Fruit fly (Drosophila melanogaster) whole organism, embryonic: ENCODE results near the gene Seipin.

ENCODE experiments used
- Bgb ChIP-seq: fragments of 200-800 bp; sonication (Bioruptor generic); IDR thresholded peaks from 2 replicates; pipeline ENCODE4 v1.3.6; 2022; ENCODE audit warnings: missing biosample characterization, missing genetic modification characterization; ENCODE audit not compliant: partially characterized antibody
- CG10366 ChIP-seq: fragments of 200-800 bp; sonication (Bioruptor generic); IDR thresholded peaks from 2 replicates; pipeline ENCODE4 v1.3.6; 2022; ENCODE audit warnings: missing biosample characterization, missing genetic modification characterization
- CG10654 ChIP-seq: fragments of 200-800 bp; sonication (Bioruptor generic); optimal IDR thresholded peaks from 2 replicates; lab custom pipeline; 2016; ENCODE audit warnings: missing biosample characterization, missing genetic modification characterization
- CG10959 ChIP-seq: fragments of 200-800 bp; sonication (Bioruptor generic); IDR thresholded peaks from 2 replicates; pipeline ENCODE4 v1.3.6; 2022; ENCODE audit warnings: missing biosample characterization, missing genetic modification characterization
- CG11093 ChIP-seq: fragments of 200-800 bp; sonication (Bioruptor generic); IDR thresholded peaks from 3 replicates; pipeline ENCODE4 v1.3.6; 2022; ENCODE audit warnings: missing biosample characterization, missing genetic modification characterization
- CG11504 ChIP-seq: fragments of 200-800 bp; sonication (Bioruptor generic); optimal IDR thresholded peaks from 3 replicates; lab custom pipeline; 2019; ENCODE audit warnings: missing biosample characterization, mild to moderate bottlenecking, missing genetic modification characterization, moderate library complexity
- CG11695 ChIP-seq: fragments of 200-800 bp; sonication (Bioruptor generic); IDR thresholded peaks from 3 replicates; pipeline ENCODE4 v1.3.6; 2022; ENCODE audit warnings: missing biosample characterization, missing genetic modification characterization
- CG12391 ChIP-seq: fragments of 200-800 bp; sonication (Bioruptor generic); optimal IDR thresholded peaks from 3 replicates; lab custom pipeline; 2018; ENCODE audit warnings: missing biosample characterization, mild to moderate bottlenecking, missing genetic modification characterization, moderate library complexity
- CG13894 ChIP-seq: fragments of 200-800 bp; sonication (Bioruptor generic); optimal IDR thresholded peaks from 3 replicates; lab custom pipeline; 2018; ENCODE audit warnings: missing biosample characterization, mild to moderate bottlenecking, missing genetic modification characterization, moderate library complexity
- CG15601 ChIP-seq: fragments of 200-800 bp; sonication (Bioruptor generic); optimal IDR thresholded peaks from 3 replicates; lab custom pipeline; 2019; ENCODE audit warnings: missing biosample characterization, mild to moderate bottlenecking, missing genetic modification characterization, moderate library complexity
- CG1602 ChIP-seq: fragments of 200-800 bp; sonication (Bioruptor generic); optimal IDR thresholded peaks from 3 replicates; lab custom pipeline; 2016; ENCODE audit warnings: missing biosample characterization, missing genetic modification characterization
- CG16813 ChIP-seq: fragments of 200-800 bp; sonication (Bioruptor generic); IDR thresholded peaks from 3 replicates; pipeline ENCODE4 v1.3.6; 2022; ENCODE audit warnings: missing biosample characterization, missing genetic modification characterization; ENCODE audit not compliant: partially characterized antibody
- CG18619 ChIP-seq: fragments of 200-800 bp; sonication (Bioruptor generic); optimal IDR thresholded peaks from 3 replicates; lab custom pipeline; 2017; ENCODE audit warnings: missing biosample characterization, mild to moderate bottlenecking, missing genetic modification characterization
- CG31365 ChIP-seq: fragments of 200-800 bp; sonication (Bioruptor generic); optimal IDR thresholded peaks from 2 replicates; lab custom pipeline; 2018; ENCODE audit warnings: missing biosample characterization, mild to moderate bottlenecking, missing genetic modification characterization
- CG34224 ChIP-seq: fragments of 200-800 bp; sonication (Bioruptor generic); IDR thresholded peaks from 3 replicates; pipeline ENCODE4 v1.3.6; 2022; ENCODE audit warnings: missing biosample characterization, missing genetic modification characterization; ENCODE audit not compliant: partially characterized antibody
- CG4424 ChIP-seq: fragments of 200-800 bp; sonication (Bioruptor generic); optimal IDR thresholded peaks from 3 replicates; lab custom pipeline; 2016; ENCODE audit warnings: missing biosample characterization, missing genetic modification characterization
- CG6254 ChIP-seq: fragments of 200-800 bp; sonication (Bioruptor generic); optimal IDR thresholded peaks from 3 replicates; lab custom pipeline; 2017; ENCODE audit warnings: mild to moderate bottlenecking, missing biosample characterization, missing genetic modification reagents, missing genetic modification characterization
- CG6813 ChIP-seq: fragments of 200-800 bp; sonication (Bioruptor generic); optimal IDR thresholded peaks from 2 replicates; lab custom pipeline; 2017; ENCODE audit warnings: missing biosample characterization, missing genetic modification characterization, mild to moderate bottlenecking, moderate library complexity, missing genetic modification reagents
- CG7357 ChIP-seq: fragments of 200-800 bp; sonication (Bioruptor generic); IDR thresholded peaks from 3 replicates; pipeline ENCODE4 v1.3.6; 2022; ENCODE audit warnings: missing biosample characterization, missing genetic modification characterization
- CG7372 ChIP-seq: fragments of 200-800 bp; sonication (Bioruptor generic); IDR thresholded peaks from 2 replicates; pipeline ENCODE4 v1.3.6; 2022; ENCODE audit warnings: missing biosample characterization, missing genetic modification characterization
- CG8388 ChIP-seq: fragments of 200-800 bp; sonication (Bioruptor generic); optimal IDR thresholded peaks from 2 replicates; lab custom pipeline; 2019; ENCODE audit warnings: missing biosample characterization, mild to moderate bottlenecking, missing genetic modification characterization, moderate library complexity
- Dad ChIP-seq: fragments of 200-800 bp; sonication (Bioruptor generic); optimal IDR thresholded peaks from 3 replicates; lab custom pipeline; 2016; ENCODE audit warnings: missing biosample characterization, missing genetic modification characterization
- E2f2 ChIP-seq: fragments of 200-800 bp; sonication (Bioruptor generic); IDR thresholded peaks from 2 replicates; pipeline ENCODE4 v1.3.6; 2022; ENCODE audit warnings: missing biosample characterization, missing genetic modification characterization
- Elba2 ChIP-seq: fragments of 200-800 bp; sonication (Bioruptor generic); optimal IDR thresholded peaks from 3 replicates; lab custom pipeline; 2016; ENCODE audit warnings: missing biosample characterization, missing genetic modification characterization
- HmgD ChIP-seq: fragments of 200-800 bp; sonication (Bioruptor generic); optimal IDR thresholded peaks from 3 replicates; lab custom pipeline; 2016; ENCODE audit warnings: missing biosample characterization, missing genetic modification characterization
- HmgZ ChIP-seq: fragments of 200-800 bp; sonication (Bioruptor generic); optimal IDR thresholded peaks from 2 replicates; lab custom pipeline; 2018; ENCODE audit warnings: missing biosample characterization, mild to moderate bottlenecking, missing genetic modification characterization
- Hmx ChIP-seq: fragments of 200-800 bp; sonication (Bioruptor generic); optimal IDR thresholded peaks from 2 replicates; lab custom pipeline; 2016; ENCODE audit warnings: missing biosample characterization, missing genetic modification characterization
- Hsf ChIP-seq: fragments of 200-800 bp; sonication (Bioruptor generic); optimal IDR thresholded peaks from 3 replicates; lab custom pipeline; 2016; ENCODE audit warnings: missing biosample characterization, missing genetic modification characterization
- Max ChIP-seq: fragments of 200-800 bp; sonication (Bioruptor generic); optimal IDR thresholded peaks from 2 replicates; lab custom pipeline; 2016; ENCODE audit warnings: missing biosample characterization, mild to moderate bottlenecking, missing genetic modification characterization
- NFAT ChIP-seq: fragments of 200-800 bp; sonication (Bioruptor generic); IDR thresholded peaks from 2 replicates; pipeline ENCODE4 v1.3.6; 2022; ENCODE audit warnings: missing biosample characterization, missing genetic modification characterization
- Neu2 ChIP-seq: fragments of 200-800 bp; sonication (Bioruptor generic); optimal IDR thresholded peaks from 3 replicates; lab custom pipeline; 2016; ENCODE audit warnings: missing biosample characterization, missing genetic modification characterization, borderline replicate concordance
- Pdp1 ChIP-seq, 2 experiments: fragments of 200-800 bp; sonication (Bioruptor generic); optimal IDR thresholded peaks; 3 replicates each; lab custom pipeline; 2016; ENCODE audit warnings: missing biosample characterization in 2 of 2, missing genetic modification characterization in 2 of 2, mild to moderate bottlenecking in 1 of 2, moderate library complexity in 1 of 2
- Usf ChIP-seq: fragments of 200-800 bp; sonication (Bioruptor generic); optimal IDR thresholded peaks from 2 replicates; lab custom pipeline; 2017; ENCODE audit warnings: missing genotype, missing biosample characterization, missing genetic modification characterization
- bcd ChIP-seq: fragments of 200-800 bp; sonication (Bioruptor generic); optimal IDR thresholded peaks from 2 replicates; lab custom pipeline; 2017; ENCODE audit warnings: missing biosample characterization, mild to moderate bottlenecking, missing genetic modification characterization
- fu2 ChIP-seq: fragments of 200-800 bp; sonication (Bioruptor generic); optimal IDR thresholded peaks from 2 replicates; lab custom pipeline; 2016; ENCODE audit warnings: missing biosample characterization, missing genetic modification characterization
- gcm2 ChIP-seq: fragments of 200-800 bp; sonication (Bioruptor generic); optimal IDR thresholded peaks from 2 replicates; lab custom pipeline; 2016; ENCODE audit warnings: missing biosample characterization, missing genetic modification characterization
- gsb-n ChIP-seq: fragments of 200-800 bp; sonication (Bioruptor generic); optimal IDR thresholded peaks from 3 replicates; lab custom pipeline; 2018; ENCODE audit warnings: missing biosample characterization, mild to moderate bottlenecking, missing genetic modification characterization
- gt ChIP-seq: fragments of 200-800 bp; sonication (Bioruptor generic); IDR thresholded peaks from 2 replicates; pipeline ENCODE4 v1.3.6; 2022; ENCODE audit warnings: missing biosample characterization, missing genetic modification characterization
- hkb ChIP-seq, 2 experiments: fragments of 200-800 bp in 1 of 2; fragments of >200 bp in 1 of 2; sonication (Bioruptor generic) in 1 of 2; IDR thresholded peaks in 1 of 2; optimal IDR thresholded peaks in 1 of 2; 2 replicates each; pipeline versions ENCODE4 v1.3.6 to Lab custom; 2017 to 2022; ENCODE audit warnings: missing biosample characterization in 1 of 2, missing genetic modification characterization in 1 of 2
- hth ChIP-seq: fragments of >200 bp; optimal IDR thresholded peaks from 2 replicates; lab custom pipeline; 2017; ENCODE audit warnings: inconsistent platforms
- lov ChIP-seq, 2 experiments: fragments of 200-800 bp in 1 of 2; fragments of >200 bp in 1 of 2; sonication (Bioruptor generic) in 1 of 2; IDR thresholded peaks in 1 of 2; optimal IDR thresholded peaks in 1 of 2; 2 replicates in 1 of 2; 3 replicates in 1 of 2; pipeline versions ENCODE4 v1.3.6 to Lab custom; 2017 to 2022; ENCODE audit warnings: missing biosample characterization in 1 of 2, missing genetic modification characterization in 1 of 2
- mld ChIP-seq: fragments of 200-800 bp; sonication (Bioruptor generic); IDR thresholded peaks from 3 replicates; pipeline ENCODE4 v1.3.6; 2022; ENCODE audit warnings: missing biosample characterization, missing genetic modification characterization; ENCODE audit not compliant: partially characterized antibody
- ranshi ChIP-seq: fragments of 200-800 bp; sonication (Bioruptor generic); IDR thresholded peaks from 2 replicates; pipeline ENCODE4 v1.3.6; 2022; ENCODE audit warnings: missing biosample characterization, missing genetic modification characterization
- sens ChIP-seq: fragments of 200-800 bp; sonication (Bioruptor generic); peaks from one replicate; lab custom pipeline; 2016; ENCODE audit warnings: missing biosample characterization, missing genetic modification characterization
- seq ChIP-seq: fragments of 200-800 bp; sonication (Bioruptor generic); IDR thresholded peaks from 2 replicates; pipeline ENCODE4 v1.3.6; 2022; ENCODE audit warnings: missing biosample characterization, missing genetic modification characterization
- ssp ChIP-seq: fragments of 200-800 bp; sonication (Bioruptor generic); IDR thresholded peaks from 2 replicates; pipeline ENCODE4 v1.3.6; 2022; ENCODE audit warnings: missing biosample characterization, missing genetic modification characterization
- toy ChIP-seq: fragments of 200-800 bp; sonication (Bioruptor generic); IDR thresholded peaks from 2 replicates; pipeline ENCODE4 v1.3.6; 2022; ENCODE audit warnings: missing biosample characterization, missing genetic modification characterization
- twi ChIP-seq: fragments of 200-800 bp; optimal IDR thresholded peaks from 2 replicates; lab custom pipeline; 2019; ENCODE audit warnings: missing biosample characterization, mild to moderate bottlenecking, missing genetic modification characterization, moderate library complexity
- zfh1 ChIP-seq: fragments of 200-800 bp; sonication (Bioruptor generic); IDR thresholded peaks from 3 replicates; pipeline ENCODE4 v1.3.6; 2022; ENCODE audit warnings: missing biosample characterization, missing genetic modification characterization

Gene Seipin

dm6 chrX:2581793-2582503, 37.7 kb upstream of the Seipin start (continued):
- TF ChIP-seq hkb (optimal IDR thresholded peaks at IDR 0.05; lab: Kevin White, UChicago) (no peak), hkb (GFP tag; IDR thresholded peaks at IDR 0.05; lab: Robert Waterston, UW) (peak; percentile 80), CG7357 (GFP tag; lab: Robert Waterston, UW) (peak; percentile 70), CG10959 (GFP tag; lab: Robert Waterston, UW) (no peak), CG12391 (tag; lab: Kevin White, UChicago) (peak; percentile 58), HmgD (GFP tag; lab: Kevin White, UChicago) (peak; percentile 63), CG31365 (tag; lab: Kevin White, UChicago) (peak; percentile 45), gcm2 (GFP tag; lab: Kevin White, UChicago) (peak; percentile 52), CG8388 (GFP tag; lab: Kevin White, UChicago) (peak; percentile 46), twi (no peak), Max (GFP tag; lab: Kevin White, UChicago) (peak; percentile 60), hth (lab: Kevin White, UChicago) (no peak), CG11504 (peak; percentile 77), CG11695 (GFP tag; lab: Robert Waterston, UW) (peak; percentile 81; the same call in 2 of the 3 replicates), ranshi (GFP tag; lab: Robert Waterston, UW) (peak; percentile 80), ssp (GFP tag; lab: Robert Waterston, UW) (peak; percentile 65), CG10654 (GFP tag; lab: Kevin White, UChicago) (peak; percentile 53), fu2 (GFP tag; lab: Kevin White, UChicago) (peak; percentile 70), CG1602 (GFP tag; lab: Kevin White, UChicago) (peak; percentile 23), Neu2 (no peak), CG7372 (GFP tag; lab: Robert Waterston, UW) (peak; percentile 61; the same call in 1 of the 2 replicates), HmgZ (tag; lab: Kevin White, UChicago) (peak; percentile 51), CG10366 (GFP tag; lab: Robert Waterston, UW) (peak; percentile 74), NFAT (GFP tag; lab: Robert Waterston, UW) (peak; percentile 38), seq (GFP tag; lab: Robert Waterston, UW) (peak; percentile 80), CG6254 (GFP tag; lab: Kevin White, UChicago) (peak; percentile 5), CG13894 (tag; lab: Kevin White, UChicago) (peak; percentile 60), Elba2 (GFP tag; lab: Kevin White, UChicago) (no peak), lov (optimal IDR thresholded peaks at IDR 0.05; lab: Kevin White, UChicago) (no peak), lov (GFP tag; IDR thresholded peaks at IDR 0.05; lab: Robert Waterston, UW) (no peak), Usf (peak; percentile 1), Pdp1 (GFP tag; optimal IDR thresholded peaks at IDR 0.05; lab: Kevin White, UChicago) (peak; percentile 68 to 75), Dad (GFP tag; lab: Kevin White, UChicago) (peak; percentile 79), gt (GFP tag; lab: Robert Waterston, UW) (no peak), CG6813 (GFP tag; lab: Kevin White, UChicago) (peak; percentile 74), CG4424 (GFP tag; lab: Kevin White, UChicago) (peak; percentile 62), Bgb (GFP tag; lab: Robert Waterston, UW) (no peak), CG34224 (GFP tag; lab: Robert Waterston, UW) (no peak), zfh1 (GFP tag; lab: Robert Waterston, UW) (peak; percentile 64), CG11093 (peak; percentile 71; the same call in 2 of the 3 replicates), CG18619 (GFP tag; lab: Kevin White, UChicago) (peak; percentile 75), toy (no peak), gsb-n (no peak), sens (GFP tag; lab: Kevin White, UChicago) (peak; percentile 92), bcd (GFP tag; lab: Kevin White, UChicago) (peak; percentile 74), Hmx (GFP tag; lab: Kevin White, UChicago) (no peak), Hsf (GFP tag; lab: Kevin White, UChicago) (peak; percentile 74), E2f2 (GFP tag; lab: Robert Waterston, UW) (peak; percentile 52), CG16813 (GFP tag; lab: Robert Waterston, UW) (no peak), mld (GFP tag; lab: Robert Waterston, UW) (no peak), CG15601 (tag; lab: Kevin White, UChicago) (no peak)
